Fruit fly (Drosophila melanogaster) whole organism, embryonic: Measurements from ENCODE around the gene CG12075.

Experiments
- Asciz ChIP-seq: fragments of 200-800 bp; sonication (Bioruptor generic); optimal IDR thresholded peaks from 2 replicates; lab custom pipeline; 2017; ENCODE audit warnings: missing biosample characterization, mild to moderate bottlenecking, missing genetic modification characterization, missing genetic modification reagents
- Awh ChIP-seq: fragments of 200-800 bp; sonication (Bioruptor generic); IDR thresholded peaks from 2 replicates; pipeline ENCODE4, ENCODE4 v1.3.6; 2022; ENCODE audit warnings: missing biosample characterization, missing genetic modification characterization
- BtbVII ChIP-seq: fragments of 200-800 bp; sonication (Bioruptor generic); optimal IDR thresholded peaks from 3 replicates; lab custom pipeline; 2017; ENCODE audit warnings: missing biosample characterization, mild to moderate bottlenecking, missing genetic modification characterization
- CG10267 ChIP-seq: fragments of 200-800 bp; sonication (Bioruptor generic); optimal IDR thresholded peaks from 2 replicates; lab custom pipeline; 2018; ENCODE audit warnings: missing biosample characterization, mild to moderate bottlenecking, missing genetic modification characterization, moderate library complexity
- CG10565 ChIP-seq: fragments of 200-800 bp; sonication (Bioruptor generic); optimal IDR thresholded peaks from 3 replicates; lab custom pipeline; 2016; ENCODE audit warnings: missing biosample characterization, mild to moderate bottlenecking, missing genetic modification characterization
- CG10654 ChIP-seq: fragments of 200-800 bp; sonication (Bioruptor generic); optimal IDR thresholded peaks from 2 replicates; lab custom pipeline; 2016; ENCODE audit warnings: missing biosample characterization, missing genetic modification characterization
- CG11695 ChIP-seq: fragments of 200-800 bp; sonication (Bioruptor generic); IDR thresholded peaks from 3 replicates; pipeline ENCODE4 v1.3.6; 2022; ENCODE audit warnings: missing biosample characterization, missing genetic modification characterization
- CG13123 ChIP-seq: fragments of 200-800 bp; sonication (Bioruptor generic); optimal IDR thresholded peaks from 2 replicates; lab custom pipeline; 2016; ENCODE audit warnings: missing biosample characterization, missing genetic modification characterization
- CG13775 ChIP-seq: fragments of 200-800 bp; sonication (Bioruptor generic); optimal IDR thresholded peaks from 3 replicates; lab custom pipeline; 2017; ENCODE audit warnings: missing biosample characterization, mild to moderate bottlenecking, missing genetic modification characterization
- CG17359 ChIP-seq: fragments of 200-800 bp; sonication (Bioruptor generic); optimal IDR thresholded peaks from 3 replicates; lab custom pipeline; 2018; ENCODE audit warnings: missing biosample characterization, mild to moderate bottlenecking, missing genetic modification characterization, moderate library complexity
- CG18476 ChIP-seq: fragments of 200-800 bp; sonication (Bioruptor generic); optimal IDR thresholded peaks from 2 replicates; lab custom pipeline; 2016; ENCODE audit warnings: missing biosample characterization, mild to moderate bottlenecking, missing genetic modification characterization
- CG2116 ChIP-seq: fragments of 200-800 bp; sonication (Bioruptor generic); optimal IDR thresholded peaks from 3 replicates; lab custom pipeline; 2018; ENCODE audit warnings: missing biosample characterization, mild to moderate bottlenecking, missing genetic modification characterization
- CG2129 ChIP-seq: fragments of 200-800 bp; sonication (Bioruptor generic); IDR thresholded peaks from 2 replicates; pipeline ENCODE4 v1.3.6; 2022; ENCODE audit warnings: missing biosample characterization, missing genetic modification characterization; ENCODE audit not compliant: partially characterized antibody
- CG30403 ChIP-seq: fragments of 200-800 bp; sonication (Bioruptor generic); optimal IDR thresholded peaks from 3 replicates; lab custom pipeline; 2016; ENCODE audit warnings: missing biosample characterization, missing genetic modification characterization
- CG33213 ChIP-seq: fragments of 200-800 bp; sonication (Bioruptor generic); optimal IDR thresholded peaks from 3 replicates; lab custom pipeline; 2016; ENCODE audit warnings: missing biosample characterization, missing genetic modification characterization
- CG33557 ChIP-seq: fragments of 200-800 bp; sonication (Bioruptor generic); optimal IDR thresholded peaks from 2 replicates; lab custom pipeline; 2019; ENCODE audit warnings: missing biosample characterization, mild to moderate bottlenecking, missing genetic modification characterization, moderate library complexity
- CG3726 ChIP-seq: fragments of 200-800 bp; sonication (Bioruptor generic); IDR thresholded peaks from 3 replicates; pipeline ENCODE4, ENCODE4 v1.3.6; 2022; ENCODE audit warnings: missing biosample characterization, missing genetic modification characterization
- CG3838 ChIP-seq: fragments of 200-800 bp; sonication (Bioruptor generic); optimal IDR thresholded peaks from 3 replicates; lab custom pipeline; 2016; ENCODE audit warnings: missing biosample characterization, missing genetic modification characterization
- CG4404 ChIP-seq: fragments of 200-800 bp; sonication (Bioruptor generic); IDR thresholded peaks from 2 replicates; pipeline ENCODE4 v1.3.6; 2022; ENCODE audit warnings: missing biosample characterization, missing genetic modification characterization
- CG5245 ChIP-seq: fragments of 200-800 bp; sonication (Bioruptor generic); optimal IDR thresholded peaks from 3 replicates; lab custom pipeline; 2016; ENCODE audit warnings: missing biosample characterization, missing genetic modification characterization
- CG6683 ChIP-seq: fragments of 200-800 bp; sonication (Bioruptor generic); optimal IDR thresholded peaks from 2 replicates; lab custom pipeline; 2017; ENCODE audit warnings: missing biosample characterization, mild to moderate bottlenecking, missing genetic modification characterization, missing genetic modification reagents
- CG7839 ChIP-seq: fragments of 200-800 bp; sonication (Bioruptor generic); optimal IDR thresholded peaks from 3 replicates; lab custom pipeline; 2018; ENCODE audit warnings: missing biosample characterization, mild to moderate bottlenecking, missing genetic modification characterization, moderate library complexity
- CG7987 ChIP-seq: fragments of 200-800 bp; sonication (Bioruptor generic); optimal IDR thresholded peaks from 2 replicates; lab custom pipeline; 2018; ENCODE audit warnings: missing biosample characterization, mild to moderate bottlenecking, missing genetic modification characterization, moderate library complexity
- CG8478 ChIP-seq: fragments of >200 bp; optimal IDR thresholded peaks from 2 replicates; lab custom pipeline; 2018
- CG9727 ChIP-seq: fragments of 200-800 bp; sonication (Bioruptor generic); optimal IDR thresholded peaks from 3 replicates; lab custom pipeline; 2017; ENCODE audit warnings: missing biosample characterization, mild to moderate bottlenecking, missing genetic modification characterization
- Chrac-16 ChIP-seq: fragments of 200-800 bp; sonication (Bioruptor generic); optimal IDR thresholded peaks from 3 replicates; lab custom pipeline; 2016; ENCODE audit warnings: missing biosample characterization, missing genetic modification characterization
- CoRest ChIP-seq: fragments of 200-800 bp; sonication (Bioruptor generic); optimal IDR thresholded peaks from 3 replicates; lab custom pipeline; 2018; ENCODE audit warnings: missing biosample characterization, mild to moderate bottlenecking, missing genetic modification characterization, moderate library complexity
- HHEX ChIP-seq: fragments of 200-800 bp; sonication (Bioruptor generic); optimal IDR thresholded peaks from 3 replicates; lab custom pipeline; 2017; ENCODE audit warnings: missing biosample characterization, mild to moderate bottlenecking, missing genetic modification characterization, missing genetic modification reagents
- Lim3 ChIP-seq: fragments of 200-800 bp; sonication (Bioruptor generic); IDR thresholded peaks from 2 replicates; pipeline ENCODE4 v1.3.6; 2022; ENCODE audit warnings: missing biosample characterization, missing genetic modification characterization
- Meics ChIP-seq: fragments of 200-800 bp; sonication (Bioruptor generic); optimal IDR thresholded peaks from 2 replicates; lab custom pipeline; 2017; ENCODE audit warnings: missing biosample characterization, mild to moderate bottlenecking, missing genetic modification characterization
- NC2α ChIP-seq: fragments of 200-800 bp; sonication (Bioruptor generic); optimal IDR thresholded peaks from 2 replicates; lab custom pipeline; 2016; ENCODE audit warnings: missing biosample characterization, missing genetic modification characterization
- Nf-YA ChIP-seq: fragments of 200-800 bp; sonication (Bioruptor generic); IDR thresholded peaks from 2 replicates; pipeline ENCODE4 v1.3.6; 2022; ENCODE audit warnings: missing biosample characterization, missing genetic modification characterization
- Nf-YC ChIP-seq: fragments of 200-800 bp; optimal IDR thresholded peaks from 3 replicates; lab custom pipeline; 2019; ENCODE audit warnings: missing biosample characterization, mild to moderate bottlenecking, missing genetic modification characterization, moderate library complexity
- Sry-β ChIP-seq: fragments of 200-800 bp; sonication (Bioruptor generic); optimal IDR thresholded peaks from 2 replicates; lab custom pipeline; 2018; ENCODE audit warnings: missing biosample characterization, mild to moderate bottlenecking, missing genetic modification characterization, moderate library complexity
- Stat92E ChIP-seq, 3 experiments: fragments of >200 bp in 2 of 3; fragments of 200-800 bp in 1 of 3; sonication (Bioruptor generic) in 1 of 3; optimal IDR thresholded peaks; 2 replicates each; lab custom pipeline; 2017 to 2019; ENCODE audit warnings: missing biosample characterization in 3 of 3, missing genetic modification characterization in 3 of 3, mild to moderate bottlenecking in 1 of 3, moderate library complexity in 1 of 3
- ap ChIP-seq: fragments of 200-800 bp; sonication (Bioruptor generic); IDR thresholded peaks from 2 replicates; pipeline ENCODE4 v1.3.6; 2022; ENCODE audit warnings: missing biosample characterization, missing genetic modification characterization
- croc ChIP-seq: fragments of 200-800 bp; sonication (Bioruptor generic); conservative IDR thresholded peaks from 3 replicates; pipeline ENCODE4 v1.3.6; 2022; ENCODE audit warnings: missing biosample characterization, missing genetic modification characterization
- dati ChIP-seq: fragments of 200-800 bp; sonication (Bioruptor generic); IDR thresholded peaks from 2 replicates; pipeline ENCODE4 v1.3.6; 2022; ENCODE audit warnings: missing biosample characterization, missing genetic modification characterization
- dysf ChIP-seq: fragments of 200-800 bp; sonication (Bioruptor generic); IDR thresholded peaks from 3 replicates; pipeline ENCODE4 v1.3.6; 2022; ENCODE audit warnings: missing biosample characterization, missing genetic modification characterization
- lmd ChIP-seq: fragments of 200-800 bp; sonication (Bioruptor generic); IDR thresholded peaks from 2 replicates; pipeline ENCODE4 v1.3.6; 2022; ENCODE audit warnings: missing biosample characterization, missing genetic modification characterization
- lov ChIP-seq, 2 experiments: fragments of 200-800 bp in 1 of 2; fragments of >200 bp in 1 of 2; sonication (Bioruptor generic) in 1 of 2; IDR thresholded peaks in 1 of 2; optimal IDR thresholded peaks in 1 of 2; 2 replicates in 1 of 2; 3 replicates in 1 of 2; pipeline versions ENCODE4 v1.3.6 to Lab custom; 2017 to 2022; ENCODE audit warnings: missing biosample characterization in 1 of 2, missing genetic modification characterization in 1 of 2
- luna ChIP-seq: fragments of 200-800 bp; sonication (Bioruptor generic); optimal IDR thresholded peaks from 2 replicates; lab custom pipeline; 2016; ENCODE audit warnings: missing biosample characterization, missing genetic modification characterization
- nom ChIP-seq: fragments of 200-800 bp; sonication (Bioruptor generic); optimal IDR thresholded peaks from 2 replicates; lab custom pipeline; 2017; ENCODE audit warnings: missing biosample characterization, missing genetic modification characterization, mild to moderate bottlenecking, moderate library complexity, missing genetic modification reagents
- salm ChIP-seq: fragments of 200-800 bp; sonication (Bioruptor generic); optimal IDR thresholded peaks from 2 replicates; lab custom pipeline; 2018; ENCODE audit warnings: missing biosample characterization, mild to moderate bottlenecking, missing genetic modification characterization
- sna ChIP-seq: fragments of 200-800 bp; sonication (Bioruptor generic); IDR thresholded peaks from 2 replicates; pipeline ENCODE4 v1.3.6; 2022; ENCODE audit warnings: missing biosample characterization, missing genetic modification characterization; ENCODE audit not compliant: partially characterized antibody
- sqz ChIP-seq: fragments of 200-800 bp; sonication (Bioruptor generic); optimal IDR thresholded peaks from 3 replicates; lab custom pipeline; 2018; ENCODE audit warnings: missing biosample characterization, mild to moderate bottlenecking, missing genetic modification characterization
- stwl ChIP-seq: fragments of 200-800 bp; sonication (Bioruptor generic); optimal IDR thresholded peaks from 3 replicates; lab custom pipeline; 2018; ENCODE audit warnings: missing biosample characterization, mild to moderate bottlenecking, missing genetic modification characterization, moderate library complexity
- trh ChIP-seq: fragments of 200-800 bp; sonication (Bioruptor generic); optimal IDR thresholded peaks from 2 replicates; lab custom pipeline; 2016; ENCODE audit warnings: missing biosample characterization, missing genetic modification characterization
- tup ChIP-seq: fragments of 200-800 bp; sonication (Bioruptor generic); optimal IDR thresholded peaks from 2 replicates; lab custom pipeline; 2016; ENCODE audit warnings: missing biosample characterization, mild to moderate bottlenecking, missing genetic modification characterization, moderate library complexity
- vnd ChIP-seq: fragments of 200-800 bp; sonication (Bioruptor generic); IDR thresholded peaks from 3 replicates; pipeline ENCODE4 v1.3.6; 2022; ENCODE audit warnings: missing biosample characterization, missing genetic modification characterization; ENCODE audit not compliant: partially characterized antibody

The CG12075 gene

DNA sequence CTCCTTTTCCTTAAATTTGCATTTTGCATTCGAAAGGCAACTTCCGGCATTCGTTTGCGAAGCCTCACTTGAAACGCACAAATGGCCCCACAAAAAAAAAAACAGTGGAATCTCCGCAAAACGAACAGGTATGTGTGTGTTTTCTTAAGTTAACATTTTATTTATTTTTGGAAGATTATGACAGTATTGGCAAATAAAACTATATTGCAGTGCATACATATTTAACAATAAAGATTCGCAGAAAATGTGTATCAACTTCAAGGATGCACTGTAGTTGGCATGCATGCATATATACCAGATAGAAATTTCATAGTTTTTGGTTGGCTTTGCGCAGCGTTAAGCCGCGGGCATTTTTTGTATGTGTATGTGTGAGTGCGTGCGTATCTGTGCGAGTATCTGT lies 939 bp upstream of the CG12075 start:
- TF ChIP-seq CG7839 (tag; lab: Kevin White, UChicago) (peak; percentile 39), CG8478 (lab: Kevin White, UChicago) (no peak), stwl (tag; lab: Kevin White, UChicago) (no peak), ap (no peak), CG10267 (tag; lab: Kevin White, UChicago) (peak; percentile 6), Lim3 (no peak), croc (GFP tag; lab: Robert Waterston, UW) (peak; percentile 31; the same call in 1 of the 3 replicates), HHEX (GFP tag; lab: Kevin White, UChicago) (no peak), nom (GFP tag; lab: Kevin White, UChicago) (no peak), CG3726 (GFP tag; lab: Robert Waterston, UW) (no peak), Asciz (GFP tag; lab: Kevin White, UChicago) (peak; percentile 11), dati (GFP tag; lab: Robert Waterston, UW) (no peak), CoRest (tag; lab: Kevin White, UChicago) (peak; percentile 14), lov (optimal IDR thresholded peaks at IDR 0.05; lab: Kevin White, UChicago) (no peak), lov (GFP tag; IDR thresholded peaks at IDR 0.05; lab: Robert Waterston, UW) (peak; percentile 54; the same call in 1 of the 3 replicates), Chrac-16 (no peak), Sry-β (no peak), CG30403 (peak; percentile 16), CG5245 (GFP tag; lab: Kevin White, UChicago) (no peak), CG4404 (GFP tag; lab: Robert Waterston, UW) (no peak), CG2116 (no peak), CG2129 (GFP tag; lab: Robert Waterston, UW) (no peak), CG18476 (GFP tag; lab: Kevin White, UChicago) (no peak), CG10565 (GFP tag; lab: Kevin White, UChicago) (no peak), Nf-YA (no peak; the same call in 1 of the 2 replicates), sna (GFP tag; lab: Robert Waterston, UW) (no peak), CG13123 (GFP tag; lab: Kevin White, UChicago) (no peak), BtbVII (GFP tag; lab: Kevin White, UChicago) (no peak), sqz (GFP tag; lab: Kevin White, UChicago) (peak; percentile 25), CG33557 (no peak), NC2α (GFP tag; lab: Kevin White, UChicago) (no peak), CG33213 (GFP tag; lab: Kevin White, UChicago) (no peak), CG13775 (GFP tag; lab: Kevin White, UChicago) (no peak), Stat92E (GFP tag; optimal IDR thresholded peaks at IDR 0.05; lab: Kevin White, UChicago) (no peak), Meics (no peak), tup (GFP tag; lab: Kevin White, UChicago) (no peak), CG3838 (no peak), trh (GFP tag; lab: Kevin White, UChicago) (no peak), Nf-YC (tag; lab: Kevin White, UChicago) (no peak), CG7987 (GFP tag; lab: Kevin White, UChicago) (no peak), vnd (GFP tag; lab: Robert Waterston, UW) (no peak), luna (no peak), salm (tag; lab: Kevin White, UChicago) (peak; percentile 16), lmd (GFP tag; lab: Robert Waterston, UW) (no peak), CG11695 (GFP tag; lab: Robert Waterston, UW) (peak; percentile 35; the same call in 1 of the 3 replicates), CG17359 (tag; lab: Kevin White, UChicago) (peak; percentile 63), CG6683 (no peak), Awh (GFP tag; lab: Robert Waterston, UW) (0 out of 2 replicates have a peak, but pooled peaks have one; percentile 47), CG10654 (GFP tag; lab: Kevin White, UChicago) (no peak), dysf (GFP tag; lab: Robert Waterston, UW) (no peak), CG9727 (GFP tag; lab: Kevin White, UChicago) (no peak)
